Worm (Caenorhabditis elegans) whole organism, mixed stage, embryonic: ENCODE measurements around the gene trx-3.

Experiments
- blmp-1 ChIP-seq: fragments of 150-350 bp; optimal IDR thresholded peaks from 2 replicates; lab custom pipeline; 2014; ENCODE audit warnings: missing biosample characterization, missing genetic modification characterization
- ham-2 ChIP-seq: fragments of 200-800 bp; sonication (Bioruptor generic); optimal IDR thresholded peaks from 2 replicates; lab custom pipeline; 2018; ENCODE audit warnings: mild to moderate bottlenecking, missing genetic modification characterization, missing compliant biosample characterization
- sptf-1 ChIP-seq: sonication (generic microtip); optimal IDR thresholded peaks from 2 replicates; lab custom pipeline; 2017; ENCODE audit warnings: mild to moderate bottlenecking, missing genetic modification characterization, moderate library complexity, missing compliant biosample characterization
- unc-39 ChIP-seq: fragments of 150-350 bp; optimal IDR thresholded peaks from 2 replicates; lab custom pipeline; 2014; ENCODE audit warnings: missing biosample characterization, missing genetic modification characterization

ce11 chrIV:4449843-4450242 is 37.0 kb upstream of the trx-3 start:
- no peak for TF ChIP-seq unc-39
- TF ChIP-seq blmp-1 (tag; lab: Kevin White, UChicago) = no peak
- no peak for TF ChIP-seq sptf-1 (tag; lab: Kevin White, UChicago)
- TF ChIP-seq ham-2 = no peak
